Worm (Caenorhabditis elegans) whole organism, L3 larva: ENCODE data around the gene T28A8.5.

Experiments
- R02D3.7 ChIP-seq: fragments of 150-350 bp; optimal IDR thresholded peaks from 2 replicates; lab custom pipeline; 2014; ENCODE audit warnings: missing biosample characterization, missing genetic modification characterization
- ZK546.5 ChIP-seq: sonication (generic microtip); optimal IDR thresholded peaks from 2 replicates; lab custom pipeline; 2017; ENCODE audit warnings: missing biosample characterization, missing genetic modification characterization
- aly-2 ChIP-seq: fragments of 150-350 bp; optimal IDR thresholded peaks from 2 replicates; lab custom pipeline; 2014; ENCODE audit warnings: missing biosample characterization, missing genetic modification characterization
- ama-1 ChIP-seq: fragments of 150-350 bp; optimal IDR thresholded peaks from 2 replicates; lab custom pipeline; 2018
- ceh-16 ChIP-seq: sonication (generic microtip); optimal IDR thresholded peaks from 2 replicates; lab custom pipeline; 2017; ENCODE audit warnings: missing biosample characterization, missing genetic modification characterization
- ceh-28 ChIP-seq: fragments of 150-350 bp; optimal IDR thresholded peaks from 2 replicates; lab custom pipeline; 2014; ENCODE audit warnings: missing biosample characterization, missing genetic modification reagents, missing genetic modification characterization
- ceh-82 ChIP-seq: fragments of 150-350 bp; optimal IDR thresholded peaks from 2 replicates; lab custom pipeline; 2014; ENCODE audit warnings: missing biosample characterization, missing genetic modification characterization
- ceh-9 ChIP-seq: sonication (generic microtip); optimal IDR thresholded peaks from 2 replicates; lab custom pipeline; 2018; ENCODE audit warnings: missing biosample characterization, missing genetic modification characterization
- daf-12 ChIP-seq: fragments of 150-350 bp; optimal IDR thresholded peaks from 2 replicates; lab custom pipeline; 2014; ENCODE audit warnings: missing biosample characterization, missing genetic modification reagents, missing genetic modification characterization
- egl-27 ChIP-seq: sonication (generic microtip); optimal IDR thresholded peaks from 4 replicates; lab custom pipeline; 2017; ENCODE audit warnings: missing biosample characterization, missing genetic modification reagents, missing genetic modification characterization
- egl-5 ChIP-seq: fragments of 150-350 bp; optimal IDR thresholded peaks from 2 replicates; lab custom pipeline; 2017; ENCODE audit warnings: missing biosample characterization, missing genetic modification reagents, missing genetic modification characterization, inconsistent platforms
- elt-1 ChIP-seq: fragments of 150-350 bp; optimal IDR thresholded peaks from 2 replicates; lab custom pipeline; 2014; ENCODE audit warnings: missing biosample characterization, missing genetic modification characterization
- elt-2 ChIP-seq: sonication (generic microtip); optimal IDR thresholded peaks from 2 replicates; lab custom pipeline; 2016; ENCODE audit warnings: missing genetic modification reagents, mild to moderate bottlenecking, missing genetic modification characterization, missing compliant biosample characterization
- elt-3 ChIP-seq, 3 experiments: fragments of 150-350 bp in 1 of 3; sonication (generic microtip) in 2 of 3; optimal IDR thresholded peaks; 2 replicates in 2 of 3; 4 replicates in 1 of 3; lab custom pipeline; 2014 to 2017; ENCODE audit warnings: missing biosample characterization in 3 of 3, missing genetic modification characterization in 3 of 3
- eor-1 ChIP-seq, 2 experiments: fragments of 150-350 bp; optimal IDR thresholded peaks; 2 replicates each; lab custom pipeline; 2014 to 2018; ENCODE audit warnings: missing biosample characterization in 2 of 2, missing genetic modification characterization in 2 of 2
- fkh-10 ChIP-seq: sonication (generic microtip); optimal IDR thresholded peaks from 2 replicates; lab custom pipeline; 2017; ENCODE audit warnings: missing biosample characterization, missing genetic modification reagents, missing genetic modification characterization
- fkh-2 ChIP-seq: fragments of 150-350 bp; optimal IDR thresholded peaks from 2 replicates; lab custom pipeline; 2014; ENCODE audit warnings: missing biosample characterization, missing genetic modification reagents, missing genetic modification characterization
- fos-1 ChIP-seq: fragments of 150-350 bp; optimal IDR thresholded peaks from 2 replicates; lab custom pipeline; 2014; ENCODE audit warnings: missing biosample characterization, missing genetic modification characterization
- hmg-11 ChIP-seq: sonication (generic microtip); optimal IDR thresholded peaks from 2 replicates; lab custom pipeline; 2016; ENCODE audit warnings: missing genetic modification characterization, missing compliant biosample characterization
- jun-1 ChIP-seq: fragments of 150-350 bp; optimal IDR thresholded peaks from 2 replicates; lab custom pipeline; 2014; ENCODE audit warnings: missing biosample characterization, missing genetic modification reagents, missing genetic modification characterization
- lin-15B ChIP-seq: fragments of 150-350 bp; optimal IDR thresholded peaks from 2 replicates; lab custom pipeline; 2014; ENCODE audit warnings: missing biosample characterization, missing genetic modification characterization
- lin-39 ChIP-seq: fragments of 150-350 bp; optimal IDR thresholded peaks from 2 replicates; lab custom pipeline; 2018; ENCODE audit warnings: missing biosample characterization, missing genetic modification reagents, missing genetic modification characterization
- lsy-12 ChIP-seq: sonication (generic microtip); optimal IDR thresholded peaks from 2 replicates; lab custom pipeline; 2016; ENCODE audit warnings: mild to moderate bottlenecking, missing genetic modification characterization, missing compliant biosample characterization
- mdl-1 ChIP-seq: fragments of 150-350 bp; optimal IDR thresholded peaks from 2 replicates; lab custom pipeline; 2014; ENCODE audit warnings: missing biosample characterization, missing genetic modification characterization
- mml-1 ChIP-seq: fragments of 150-350 bp; sonication (generic microtip); optimal IDR thresholded peaks from 3 replicates; lab custom pipeline; 2014; ENCODE audit warnings: missing biosample characterization, missing genetic modification characterization
- nfya-1 ChIP-seq: sonication (generic microtip); optimal IDR thresholded peaks from 2 replicates; lab custom pipeline; 2017; ENCODE audit warnings: missing genetic modification characterization, mild to moderate bottlenecking, missing compliant biosample characterization, antibody characterized with exemption, moderate library complexity; ENCODE audit not compliant: insufficient read depth
- nhr-11 ChIP-seq: fragments of 150-350 bp; optimal IDR thresholded peaks from 2 replicates; lab custom pipeline; 2014; ENCODE audit warnings: missing biosample characterization, missing genetic modification characterization
- nhr-12 ChIP-seq: fragments of 150-350 bp; optimal IDR thresholded peaks from 2 replicates; lab custom pipeline; 2014; ENCODE audit warnings: missing biosample characterization, missing genetic modification characterization
- nhr-23 ChIP-seq: fragments of 150-350 bp; optimal IDR thresholded peaks from 2 replicates; lab custom pipeline; 2014; ENCODE audit warnings: missing biosample characterization, missing genetic modification reagents, missing genetic modification characterization
- nhr-237 ChIP-seq: fragments of 150-350 bp; optimal IDR thresholded peaks from 2 replicates; lab custom pipeline; 2014; ENCODE audit warnings: missing biosample characterization, missing genetic modification characterization
- nhr-25 ChIP-seq: sonication (generic microtip); optimal IDR thresholded peaks from 2 replicates; lab custom pipeline; 2017; ENCODE audit warnings: missing biosample characterization, missing genetic modification characterization
- nhr-28 ChIP-seq: fragments of 150-350 bp; optimal IDR thresholded peaks from 2 replicates; lab custom pipeline; 2014; ENCODE audit warnings: missing biosample characterization, missing genetic modification characterization
- nhr-43 ChIP-seq: sonication (generic microtip); optimal IDR thresholded peaks from 2 replicates; lab custom pipeline; 2016; ENCODE audit warnings: mild to moderate bottlenecking, missing genetic modification characterization, missing compliant biosample characterization; ENCODE audit not compliant: poor library complexity, severe bottlenecking
- nhr-67 ChIP-seq: fragments of 150-350 bp; optimal IDR thresholded peaks from 2 replicates; lab custom pipeline; 2014; ENCODE audit warnings: missing biosample characterization, missing genetic modification characterization
- nhr-77 ChIP-seq: fragments of 150-350 bp; optimal IDR thresholded peaks from 2 replicates; lab custom pipeline; 2014; ENCODE audit warnings: missing biosample characterization, missing genetic modification characterization
- pha-4 ChIP-seq: fragments of 150-350 bp; optimal IDR thresholded peaks from 2 replicates; lab custom pipeline; 2014; ENCODE audit warnings: missing biosample characterization, missing genetic modification reagents, missing genetic modification characterization
- pqm-1 ChIP-seq: fragments of 150-350 bp; optimal IDR thresholded peaks from 2 replicates; lab custom pipeline; 2017; ENCODE audit warnings: missing biosample characterization, missing genetic modification characterization, inconsistent platforms
- sea-2 ChIP-seq: fragments of 150-350 bp; sonication (generic microtip); optimal IDR thresholded peaks from 4 replicates; lab custom pipeline; 2014; ENCODE audit warnings: missing biosample characterization, missing genetic modification reagents, missing genetic modification characterization
- skn-1 ChIP-seq: fragments of 150-350 bp; optimal IDR thresholded peaks from 2 replicates; lab custom pipeline; 2014; ENCODE audit warnings: missing biosample characterization, missing genetic modification characterization
- snpc-4 ChIP-seq: fragments of 150-350 bp; optimal IDR thresholded peaks from 2 replicates; lab custom pipeline; 2014; ENCODE audit warnings: missing biosample characterization, missing genetic modification characterization
- tbx-2 ChIP-seq: sonication (generic microtip); optimal IDR thresholded peaks from 2 replicates; lab custom pipeline; 2016; ENCODE audit warnings: mild to moderate bottlenecking, missing genetic modification characterization, missing compliant biosample characterization
- unc-39 ChIP-seq: sonication (generic microtip); optimal IDR thresholded peaks from 4 replicates; lab custom pipeline; 2017; ENCODE audit warnings: missing biosample characterization, missing genetic modification characterization
- unc-62 ChIP-seq: fragments of 150-350 bp; sonication (generic microtip); optimal IDR thresholded peaks from 4 replicates; lab custom pipeline; 2014; ENCODE audit warnings: missing biosample characterization, missing genetic modification reagents, missing genetic modification characterization
- ztf-11 ChIP-seq: fragments of 150-350 bp; optimal IDR thresholded peaks from 2 replicates; lab custom pipeline; 2014; ENCODE audit warnings: missing biosample characterization, missing genetic modification characterization
- ztf-4 ChIP-seq: fragments of 150-350 bp; optimal IDR thresholded peaks from 2 replicates; lab custom pipeline; 2014; ENCODE audit warnings: missing biosample characterization, missing genetic modification characterization

Gene T28A8.5

ce11 chrIII:13461535-13461934 is 39.9 kb upstream of the T28A8.5 start:
- no peak for TF ChIP-seq R02D3.7 (tag; lab: Kevin White, UChicago)
- no peak for TF ChIP-seq nhr-12 (tag; lab: Kevin White, UChicago)
- no peak for TF ChIP-seq nhr-11
- TF ChIP-seq skn-1 (tag; lab: Kevin White, UChicago): no peak
- TF ChIP-seq, all 47 proteins: peak for 0

- TF ChIP-seq fos-1 (tag; lab: Kevin White, UChicago) (no peak), elt-3 (tag; optimal IDR thresholded peaks at IDR 0.05; lab: Kevin White, UChicago) (no peak), nhr-43 (no peak), nhr-11 (no peak), mml-1 (no peak), mdl-1 (tag; lab: Kevin White, UChicago) (no peak), ceh-9 (tag; lab: Kevin White, UChicago) (no peak), sea-2 (GFP tag; lab: Kevin White, UChicago) (no peak), snpc-4 (tag; lab: Kevin White, UChicago) (no peak), unc-39 (tag; lab: Kevin White, UChicago) (no peak), elt-1 (tag; lab: Kevin White, UChicago) (no peak), nhr-67 (no peak), nhr-237 (no peak), ZK546.5 (tag; lab: Kevin White, UChicago) (no peak), pqm-1 (no peak), eor-1 (tag; optimal IDR thresholded peaks at IDR 0.05; lab: Kevin White, UChicago) (no peak), ama-1 (lab: Kevin White, UChicago) (no peak), aly-2 (tag; lab: Kevin White, UChicago) (no peak)
These were observed 39.2 kb upstream of the T28A8.5 start, which contains the start of the genes abcf-2 and T27E9.2 for ce11 chrIII:13462138-13462634. Gene abcf-2, minus strand, starts transcription at chrIII:13462238. Gene T27E9.2, minus strand, starts transcription at chrIII:13462584.

ce11 chrIII:13462965-13463783 is 38.3 kb upstream of the T28A8.5 start, which contains the start of gene ant-1.1:
Gene ant-1.1, plus strand, starts transcription at chrIII:13463163.
- TF ChIP-seq elt-2 (tag; lab: Kevin White, UChicago) (peak; percentile 80), tbx-2 (tag; lab: Kevin White, UChicago) (peak; percentile 62), ceh-82 (tag; lab: Kevin White, UChicago) (peak; percentile 85), nhr-77 (tag; lab: Kevin White, UChicago) (peak; percentile 20), nhr-237 (no peak), elt-1 (tag; lab: Kevin White, UChicago) (peak; percentile 63), nhr-43 (peak; percentile 93), fkh-2 (tag; lab: Kevin White, UChicago) (no peak), snpc-4 (tag; lab: Kevin White, UChicago) (peak; percentile 65), nhr-25 (tag; lab: Kevin White, UChicago) (peak; percentile 98), nhr-23 (peak; percentile 92), egl-27 (tag; lab: Kevin White, UChicago) (peak; percentile 78), ztf-4 (tag; lab: Kevin White, UChicago) (peak; percentile 32), fos-1 (tag; lab: Kevin White, UChicago) (peak; percentile 65), aly-2 (tag; lab: Kevin White, UChicago) (peak; percentile 31), elt-3 (tag; optimal IDR thresholded peaks at IDR 0.05; lab: Kevin White, UChicago) (peak in 1 of 3 experiments; percentile 51), fkh-10 (GFP tag; lab: Kevin White, UChicago) (peak; percentile 5), hmg-11 (peak; percentile 71), ceh-28 (peak; percentile 92), nhr-28 (no peak), ceh-16 (peak; percentile 33), sea-2 (GFP tag; lab: Kevin White, UChicago) (no peak), ama-1 (lab: Kevin White, UChicago) (peak; percentile 93), ZK546.5 (tag; lab: Kevin White, UChicago) (peak; percentile 93), lin-39 (tag; lab: Kevin White, UChicago) (peak; percentile 98), nfya-1 (tag; lab: Kevin White, UChicago) (peak; percentile 98), ceh-9 (tag; lab: Kevin White, UChicago) (no peak), jun-1 (tag; lab: Kevin White, UChicago) (peak; percentile 90), ztf-11 (tag; lab: Kevin White, UChicago) (no peak), pha-4 (tag; lab: Kevin White, UChicago) (peak; percentile 87), R02D3.7 (tag; lab: Kevin White, UChicago) (peak; percentile 84), eor-1 (tag; optimal IDR thresholded peaks at IDR 0.05; lab: Kevin White, UChicago) (no peak), lsy-12 (tag; lab: Kevin White, UChicago) (peak; percentile 96), daf-12 (tag; lab: Kevin White, UChicago) (no peak), lin-15B (peak; percentile 98), unc-62 (GFP tag; lab: Kevin White, UChicago) (peak; percentile 41), egl-5 (no peak), pqm-1 (peak; percentile 57), skn-1 (tag; lab: Kevin White, UChicago) (peak; percentile 87), mdl-1 (tag; lab: Kevin White, UChicago) (no peak), nhr-67 (no peak), nhr-11 (peak; percentile 59)
- TF ChIP-seq, all 47 proteins: peak for 31
